Worm (Caenorhabditis elegans): ENCODE results near the gene F22B7.1.

DNA sequence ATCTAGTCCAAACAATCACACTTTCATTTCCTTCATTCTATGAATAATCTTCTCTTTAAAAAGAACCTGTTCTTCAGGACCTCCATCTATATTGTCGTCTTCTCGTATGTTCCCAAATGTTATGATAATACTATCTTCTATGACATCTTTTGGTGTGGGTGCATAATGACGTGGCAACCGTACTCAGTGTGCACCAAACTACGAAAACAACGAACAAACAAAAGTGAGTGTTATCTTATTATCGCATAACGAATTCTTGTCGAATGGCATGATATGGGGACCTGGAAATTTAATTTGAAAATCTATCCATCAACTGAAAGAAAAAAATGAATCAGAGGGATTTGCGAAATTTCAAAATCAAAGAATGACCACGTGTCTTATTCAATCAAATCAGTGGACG lies 9.1 kb upstream of the F22B7.1 start:
- TF ChIP-seq ZK185.1 (tag; optimal IDR thresholded peaks at IDR 0.05; ENCODE audit: poor library complexity, severe bottlenecking) = no peak
- no peak for TF ChIP-seq mxl-1 (tag; optimal IDR thresholded peaks at IDR 0.05)
- TF ChIP-seq lsl-1 (GFP tag; optimal IDR thresholded peaks at IDR 0.05) = no peak
- TF ChIP-seq T07F8.4 (tag; optimal IDR thresholded peaks at IDR 0.05) = no peak
- no peak for TF ChIP-seq somi-1 (GFP tag; optimal IDR thresholded peaks at IDR 0.05)
- TF ChIP-seq pha-4 (tag; optimal IDR thresholded peaks at IDR 0.05) = no peak
- TF ChIP-seq gei-17 (GFP tag; optimal IDR thresholded peaks at IDR 0.05) = no peak
- no peak for TF ChIP-seq bed-2 (GFP tag; IDR thresholded peaks at IDR 0.05)
- TF ChIP-seq madf-8 (GFP tag; conservative IDR thresholded peaks at IDR 0.05) = no peak
- no peak for TF ChIP-seq nhr-90 (tag; optimal IDR thresholded peaks at IDR 0.05)
- TF ChIP-seq attf-3 (GFP tag; conservative IDR thresholded peaks at IDR 0.05) = no peak

All from whole organism, young adult.